Worm (Caenorhabditis elegans): ENCODE results near the gene C04E7.5.

The C04E7.5 gene

ce11 chrX:390469-390868 is 29.9 kb downstream of the C04E7.5 start, which contains the start of gene R04A9.9:
R04A9.9 (minus strand) TSS chrX:390569.
- TF ChIP-seq bed-2 (GFP tag; IDR thresholded peaks at IDR 0.05) (no peak), pbrm-1 (GFP tag; IDR thresholded peaks at IDR 0.05) (no peak), let-526 (GFP tag; IDR thresholded peaks at IDR 0.05) (no peak), Y79H2A.3 (GFP tag; conservative IDR thresholded peaks at IDR 0.05) (no peak), ztf-6 (GFP tag; IDR thresholded peaks at IDR 0.05) (no peak), F22D6.2 (tag; optimal IDR thresholded peaks at IDR 0.05) (no peak)

ce11 chrX:394709-395108 is 34.1 kb downstream of the C04E7.5 start, which contains the start of gene R04A9.7:
R04A9.7 (minus strand) TSS chrX:394892.
- TF ChIP-seq nhr-90 (tag; optimal IDR thresholded peaks at IDR 0.05) = no peak
- no peak for TF ChIP-seq F23B12.7 (tag; optimal IDR thresholded peaks at IDR 0.05; ENCODE audit: insufficient read depth)
- TF ChIP-seq ceh-79 (tag; optimal IDR thresholded peaks at IDR 0.05) = no peak
- TF ChIP-seq ceh-27 (GFP tag; optimal IDR thresholded peaks at IDR 0.05) = no peak

ce11 chrX:397259-397658 is 36.7 kb downstream of the C04E7.5 start, which contains the start of gene R04A9.6:
R04A9.6 (plus strand) TSS chrX:397559.
- TF ChIP-seq F37B4.10 (GFP tag; IDR thresholded peaks at IDR 0.05) (no peak), B0019.2 (GFP tag; conservative IDR thresholded peaks at IDR 0.05) (no peak), attf-3 (GFP tag; conservative IDR thresholded peaks at IDR 0.05) (no peak), cebp-2 (GFP tag; IDR thresholded peaks at IDR 0.05) (no peak), lsl-1 (GFP tag; optimal IDR thresholded peaks at IDR 0.05) (no peak), dpl-1 (GFP tag; optimal IDR thresholded peaks at IDR 0.05) (no peak), hlh-26 (GFP tag; conservative IDR thresholded peaks at IDR 0.05) (no peak), F39B2.1 (GFP tag; IDR thresholded peaks at IDR 0.05) (no peak), snpc-1.3 (tag; optimal IDR thresholded peaks at IDR 0.05; ENCODE audit: insufficient read depth) (no peak), Y95B8A.8 (GFP tag; IDR thresholded peaks at IDR 0.05) (no peak), unc-62 (GFP tag; optimal IDR thresholded peaks at IDR 0.05) (no peak), nhr-179 (tag; optimal IDR thresholded peaks at IDR 0.05) (no peak), rcor-1 (GFP tag; IDR thresholded peaks at IDR 0.05) (no peak), ztf-6 (GFP tag; IDR thresholded peaks at IDR 0.05) (no peak), nhr-120 (GFP tag; IDR thresholded peaks at IDR 0.05) (no peak), B0035.1 (tag; optimal IDR thresholded peaks at IDR 0.05) (no peak), atf-7 (tag; optimal IDR thresholded peaks at IDR 0.05) (no peak), ceh-58 (GFP tag; IDR thresholded peaks at IDR 0.05) (no peak), ceh-100 (GFP tag; IDR thresholded peaks at IDR 0.05) (no peak)

- TF ChIP-seq snpc-4 (GFP tag; optimal IDR thresholded peaks at IDR 0.05) (no peak), snpc-4 (tag; optimal IDR thresholded peaks at IDR 0.05) (peak in 1 of 4 experiments; percentile 25), F49E8.2 (tag; optimal IDR thresholded peaks at IDR 0.05; ENCODE audit: insufficient read depth) (no peak), ceh-58 (GFP tag; IDR thresholded peaks at IDR 0.05) (no peak)
Measured at ce11 chrX:399535-399934, 39.0 kb downstream of the C04E7.5 start.

- TF ChIP-seq gei-17 (GFP tag; optimal IDR thresholded peaks at IDR 0.05) (peak; percentile 36), lin-40 (tag; optimal IDR thresholded peaks at IDR 0.05) (peak; percentile 59), let-526 (GFP tag; IDR thresholded peaks at IDR 0.05) (no peak)
Measured at ce11 chrX:402951-403350, 42.4 kb downstream of the C04E7.5 start.

All from whole organism, young adult.